Worm (Caenorhabditis elegans) whole organism, young adult: ENCODE results near the gene cyn-13.
A peak's percentile ranks its signal among the peaks of the same experiment; 100 is the strongest.

ENCODE experiments used
- F49E8.2 ChIP-seq: sonication (generic microtip); optimal IDR thresholded peaks from 3 replicates; lab custom pipeline; 2017; ENCODE audit warnings: missing genetic modification characterization, mild to moderate bottlenecking, missing compliant biosample characterization, antibody characterized with exemption, moderate library complexity; ENCODE audit not compliant: insufficient read depth
- Y95B8A.8 ChIP-seq: fragments of 200-800 bp; sonication (Bioruptor generic); IDR thresholded peaks from 2 replicates; pipeline ENCODE4 v1.3.6; 2022; ENCODE audit warnings: missing genetic modification reagents, missing genetic modification characterization, missing compliant biosample characterization
- dox-1 ChIP-seq: fragments of 200-800 bp; sonication (Bioruptor generic); IDR thresholded peaks from 2 replicates; pipeline ENCODE4 v1.3.6; 2022; ENCODE audit warnings: missing genetic modification reagents, missing genetic modification characterization, missing compliant biosample characterization
- dpl-1 ChIP-seq: fragments of 150-350 bp; optimal IDR thresholded peaks from 2 replicates; lab custom pipeline; 2014; ENCODE audit warnings: missing biosample characterization, missing genetic modification reagents, missing genetic modification characterization
- let-526 ChIP-seq: fragments of 200-800 bp; sonication (Bioruptor generic); IDR thresholded peaks from 2 replicates; pipeline ENCODE4 v1.3.6; 2022; ENCODE audit warnings: missing genetic modification reagents, missing genetic modification characterization, missing compliant biosample characterization
- madf-8 ChIP-seq: fragments of 200-800 bp; sonication (Bioruptor generic); conservative IDR thresholded peaks from 2 replicates; pipeline ENCODE4 v1.3.6; 2022; ENCODE audit warnings: missing genetic modification reagents, missing genetic modification characterization, missing compliant biosample characterization
- mel-28 ChIP-seq: sonication (generic microtip); optimal IDR thresholded peaks from 2 replicates; lab custom pipeline; 2016; ENCODE audit warnings: borderline replicate concordance, mild to moderate bottlenecking, missing genetic modification characterization, missing compliant biosample characterization
- pbrm-1 ChIP-seq: fragments of 200-800 bp; sonication (Bioruptor generic); IDR thresholded peaks from 2 replicates; pipeline ENCODE4 v1.3.6; 2022; ENCODE audit warnings: missing genetic modification reagents, missing genetic modification characterization, missing compliant biosample characterization
- pha-4 ChIP-seq: fragments of 150-350 bp; sonication (generic microtip); optimal IDR thresholded peaks from 2 replicates; lab custom pipeline; 2014; ENCODE audit warnings: missing biosample characterization, missing genetic modification reagents, missing genetic modification characterization

- TF ChIP-seq pha-4 (tag; lab: Kevin White, UChicago) (no peak), madf-8 (GFP tag; lab: Robert Waterston, UW) (no peak), pbrm-1 (no peak), dpl-1 (GFP tag; lab: Kevin White, UChicago) (no peak), let-526 (GFP tag; lab: Robert Waterston, UW) (no peak), dox-1 (GFP tag; lab: Robert Waterston, UW) (no peak), F49E8.2 (tag; lab: Kevin White, UChicago) (peak; percentile 41), mel-28 (tag; lab: Kevin White, UChicago) (no peak), Y95B8A.8 (GFP tag; lab: Robert Waterston, UW) (no peak)
Measured at ce11 chrIV:17116345-17116744, at the start of gene cyn-13.
